Fruit fly (Drosophila melanogaster) whole organism, prepupa: ENCODE data around the gene CG9147.

Source experiments
- CG6792 ChIP-seq: fragments of 200-800 bp; sonication (Bioruptor generic); optimal IDR thresholded peaks from 3 replicates; lab custom pipeline; 2016; ENCODE audit warnings: missing biosample characterization, missing genetic modification characterization
- CG8632 ChIP-seq: fragments of 200-800 bp; sonication (Bioruptor generic); optimal IDR thresholded peaks from 3 replicates; lab custom pipeline; 2016; ENCODE audit warnings: missing biosample characterization, missing genetic modification characterization
- Hr38 ChIP-seq: sonication (Bioruptor generic); optimal IDR thresholded peaks from 2 replicates; lab custom pipeline; 2016; ENCODE audit warnings: missing biosample characterization, missing genetic modification characterization
- Hr39 ChIP-seq: fragments of 200-800 bp; sonication (Bioruptor generic); optimal IDR thresholded peaks from 2 replicates; lab custom pipeline; 2016; ENCODE audit warnings: missing biosample characterization, missing genetic modification characterization
- OdsH ChIP-seq: fragments of 200-800 bp; sonication (Bioruptor generic); optimal IDR thresholded peaks from 3 replicates; lab custom pipeline; 2016; ENCODE audit warnings: missing biosample characterization, missing genetic modification characterization
- Sox102F ChIP-seq: fragments of 200-800 bp; sonication (Bioruptor generic); optimal IDR thresholded peaks from 2 replicates; lab custom pipeline; 2016; ENCODE audit warnings: missing biosample characterization, mild to moderate bottlenecking, missing genetic modification characterization
- acj6 ChIP-seq: fragments of 200-800 bp; sonication (Bioruptor generic); optimal IDR thresholded peaks from 3 replicates; lab custom pipeline; 2016; ENCODE audit warnings: missing biosample characterization, missing genetic modification characterization
- dac ChIP-seq: fragments of 200-800 bp; sonication (Bioruptor generic); optimal IDR thresholded peaks from 2 replicates; lab custom pipeline; 2017; ENCODE audit warnings: missing biosample characterization, mild to moderate bottlenecking, missing genetic modification characterization
- pdm3 ChIP-seq: fragments of 200-800 bp; sonication (Bioruptor generic); optimal IDR thresholded peaks from 3 replicates; lab custom pipeline; 2016; ENCODE audit warnings: missing biosample characterization, missing genetic modification characterization

DNA sequence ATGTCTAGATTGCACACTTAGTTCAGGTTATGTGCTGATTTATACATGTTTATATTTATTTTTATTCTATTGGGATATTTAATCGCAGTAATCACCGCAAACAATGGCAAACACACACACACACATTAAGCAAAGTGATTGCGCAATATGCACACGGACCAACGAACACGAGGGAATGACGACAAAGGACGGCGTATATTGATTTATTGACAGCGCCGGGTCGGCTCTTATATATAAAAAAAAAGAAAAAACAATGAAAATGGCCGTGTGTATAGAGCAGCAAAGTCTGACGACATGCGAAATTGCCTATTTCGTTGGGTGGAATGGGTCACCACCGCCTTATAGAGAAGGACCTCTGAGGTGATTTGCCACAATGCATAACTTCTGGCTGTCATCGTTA lies 45.0 kb downstream of the CG9147 start:
- TF ChIP-seq dac (GFP tag; lab: Kevin White, UChicago) (no peak), CG8632 (no peak), OdsH (GFP tag; lab: Kevin White, UChicago) (no peak), pdm3 (GFP tag; lab: Kevin White, UChicago) (no peak), Hr39 (GFP tag; lab: Kevin White, UChicago) (no peak), Hr38 (GFP tag; lab: Kevin White, UChicago) (no peak), CG6792 (GFP tag; lab: Kevin White, UChicago) (no peak), acj6 (GFP tag; lab: Kevin White, UChicago) (no peak), Sox102F (no peak)
